Worm (Caenorhabditis elegans): ENCODE measurements around the gene Y110A2AL.2.
A peak's percentile ranks its signal among the peaks of the same experiment; 100 is the strongest.
"Not testable (repeated sequence)": the region's sequence is repeated elsewhere in the genome, so short reads cannot be mapped to it uniquely, and the experiment has no call there.

The Y110A2AL.2 gene

DNA sequence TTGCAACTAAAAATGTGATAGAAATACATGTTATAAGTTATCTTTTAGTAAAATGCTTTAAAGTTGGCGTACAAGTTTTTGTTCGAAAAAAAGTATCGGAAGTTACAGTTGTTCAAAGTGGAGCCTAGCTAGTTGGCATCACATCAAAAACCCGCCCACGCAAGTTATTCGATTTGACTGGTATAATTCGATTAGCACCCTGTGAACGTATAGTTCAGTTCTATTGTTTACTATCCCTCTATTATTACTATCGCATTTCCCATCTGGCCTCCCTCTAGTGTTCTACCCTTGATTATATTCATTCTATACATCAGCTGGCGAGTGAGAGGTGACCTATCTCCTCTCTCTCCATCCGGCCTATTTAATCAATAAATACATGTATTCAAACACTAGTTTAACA, 28.8 kb upstream of the Y110A2AL.2 start, which contains the start of gene Y110A2AL.4:
TSS of gene Y110A2AL.4 (plus strand) at position 301 of the 400 bp plus-strand sequence.
- not testable (repeated sequence) for TF ChIP-seq C38D4.7 (GFP tag; optimal IDR thresholded peaks at IDR 0.05); ceh-2 (tag; optimal IDR thresholded peaks at IDR 0.05); ceh-14 (tag; optimal IDR thresholded peaks at IDR 0.05)

- TF ChIP-seq hlh-8 (tag; optimal IDR thresholded peaks at IDR 0.05), result no peak
- no peak for TF ChIP-seq hlh-30 (tag; optimal IDR thresholded peaks at IDR 0.05; ENCODE audit: insufficient read depth)
- no peak for TF ChIP-seq fkh-6 (tag; optimal IDR thresholded peaks at IDR 0.05)
- no peak for TF ChIP-seq nfya-1 (tag; optimal IDR thresholded peaks at IDR 0.05)
- TF ChIP-seq ztf-16 (tag; optimal IDR thresholded peaks at IDR 0.05), result no peak
- TF ChIP-seq nhr-11 (tag; optimal IDR thresholded peaks at IDR 0.05), result no peak
- no peak for TF ChIP-seq ttx-3 (tag; optimal IDR thresholded peaks at IDR 0.05)
- no peak for TF ChIP-seq ets-4 (tag; optimal IDR thresholded peaks at IDR 0.05)
- no peak for TF ChIP-seq che-1 (tag; optimal IDR thresholded peaks at IDR 0.05)
- TF ChIP-seq odd-2 (tag; optimal IDR thresholded peaks at IDR 0.05), result no peak
- no peak for TF ChIP-seq tbx-2 (tag; optimal IDR thresholded peaks at IDR 0.05)
- no peak for TF ChIP-seq ceh-6 (GFP tag; optimal IDR thresholded peaks at IDR 0.05)
- no peak for TF ChIP-seq sdc-2 (tag; optimal IDR thresholded peaks at IDR 0.05)
- TF ChIP-seq hlh-15 (tag; optimal IDR thresholded peaks at IDR 0.05), result no peak
- TF ChIP-seq pax-1 (tag; optimal IDR thresholded peaks at IDR 0.05), result no peak
- TF ChIP-seq ref-2 (tag; optimal IDR thresholded peaks at IDR 0.05), result no peak
- no peak for TF ChIP-seq pqm-1 (tag; optimal IDR thresholded peaks at IDR 0.05)
- no peak for TF ChIP-seq ceh-22 (tag; optimal IDR thresholded peaks at IDR 0.05)
- TF ChIP-seq pha-2 (tag; optimal IDR thresholded peaks at IDR 0.05), result no peak
These were observed 26.3 kb upstream of the Y110A2AL.2 start, which contains the start of gene Y110A2AL.6 for ce11 chrII:2841529-2841928. TSS of gene Y110A2AL.6 (minus strand) at chrII:2841629.

DNA sequence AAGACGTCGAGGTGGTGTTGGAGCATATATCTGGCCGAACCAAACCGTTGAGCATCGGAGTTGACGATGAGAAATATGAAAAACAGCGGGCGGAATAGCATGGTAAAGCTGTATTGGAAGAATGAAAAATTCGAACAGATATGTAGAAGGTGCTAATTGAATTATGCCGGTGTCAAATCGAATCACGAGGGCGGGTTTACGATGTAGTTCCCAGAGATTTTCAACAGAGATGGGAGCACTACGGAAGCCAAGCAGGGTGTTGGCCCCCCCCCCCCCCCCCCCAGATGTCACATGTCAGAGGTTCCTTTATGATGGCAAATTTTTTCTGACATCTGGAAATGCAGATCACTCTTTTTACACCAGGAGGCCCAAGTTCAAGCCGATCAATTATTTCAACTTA, 24.7 kb upstream of the Y110A2AL.2 start, which contains the start of gene Y110A2AL.7:
TSS of gene Y110A2AL.7 (minus strand) at position 101 of the 400 bp plus-strand sequence.
- TF ChIP-seq F13H6.1 (tag; optimal IDR thresholded peaks at IDR 0.05) (no peak), fax-1 (tag; optimal IDR thresholded peaks at IDR 0.05) (no peak), ceh-30 (tag; optimal IDR thresholded peaks at IDR 0.05) (no peak), ama-1 (optimal IDR thresholded peaks at IDR 0.05) (no peak), lim-6 (tag; optimal IDR thresholded peaks at IDR 0.05) (no peak), unc-55 (GFP tag; optimal IDR thresholded peaks at IDR 0.05) (no peak), C38D4.7 (GFP tag; optimal IDR thresholded peaks at IDR 0.05) (no peak), ets-4 (tag; optimal IDR thresholded peaks at IDR 0.05) (no peak), tbx-2 (tag; optimal IDR thresholded peaks at IDR 0.05) (no peak), hlh-13 (GFP tag; optimal IDR thresholded peaks at IDR 0.05) (no peak), ttx-3 (tag; optimal IDR thresholded peaks at IDR 0.05) (no peak), nhr-232 (tag; optimal IDR thresholded peaks at IDR 0.05) (no peak)

- TF ChIP-seq mec-3 (tag; optimal IDR thresholded peaks at IDR 0.05; ENCODE audit: borderline replicate concordance), result no peak
- no peak for TF ChIP-seq pha-4 (tag; optimal IDR thresholded peaks at IDR 0.05)
- no peak for TF ChIP-seq pqm-1 (tag; optimal IDR thresholded peaks at IDR 0.05)
- TF ChIP-seq odd-2 (tag; optimal IDR thresholded peaks at IDR 0.05), result no peak
- no peak for TF ChIP-seq ceh-48 (tag; optimal IDR thresholded peaks at IDR 0.05)
- no peak for TF ChIP-seq ref-2 (tag; optimal IDR thresholded peaks at IDR 0.05)
- TF ChIP-seq hlh-15 (tag; optimal IDR thresholded peaks at IDR 0.05), result no peak
- no peak for TF ChIP-seq elt-2 (tag; optimal IDR thresholded peaks at IDR 0.05)
These were observed 22.1 kb upstream of the Y110A2AL.2 start for ce11 chrII:2845674-2846073.

DNA sequence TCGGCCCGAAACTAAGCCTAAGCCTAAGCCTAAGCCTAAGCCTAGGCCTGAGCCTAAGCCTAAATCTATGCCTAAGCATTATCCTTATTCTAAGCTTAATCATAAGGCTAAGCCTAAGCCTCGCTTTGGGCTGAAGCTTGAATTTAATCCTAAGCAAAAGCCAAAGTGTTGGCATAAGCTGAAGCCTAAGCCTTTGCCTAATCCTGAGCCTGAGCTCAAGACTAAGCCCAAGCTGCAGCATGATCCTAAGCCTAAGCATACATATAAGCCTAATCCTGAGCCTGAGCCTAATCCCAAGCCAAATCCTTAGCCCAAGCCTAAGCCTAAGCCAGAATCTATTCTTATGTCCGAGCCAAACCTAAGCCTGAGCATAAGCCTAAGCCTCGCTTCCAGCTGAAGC, 21.2 kb upstream of the Y110A2AL.2 start:
- TF ChIP-seq dve-1 (tag; optimal IDR thresholded peaks at IDR 0.05) (peak; percentile 94), eyg-1 (tag; optimal IDR thresholded peaks at IDR 0.05) (no peak), sdc-2 (tag; optimal IDR thresholded peaks at IDR 0.05) (no peak), ttx-3 (tag; optimal IDR thresholded peaks at IDR 0.05) (no peak), nhr-11 (tag; optimal IDR thresholded peaks at IDR 0.05) (no peak), zip-5 (tag; optimal IDR thresholded peaks at IDR 0.05) (no peak)

Data from whole organism, late embryonic.